Fruit fly (Drosophila melanogaster) whole organism, embryonic: Measurements from ENCODE around the gene CG31249.

ENCODE experiments used
- Ada2b ChIP-seq: fragments of 200-800 bp; sonication (Bioruptor generic); IDR thresholded peaks from 2 replicates; pipeline ENCODE4 v1.3.6; 2022; ENCODE audit warnings: missing biosample characterization, missing genetic modification characterization
- Atf3 ChIP-seq: fragments of 200-800 bp; sonication (Bioruptor generic); optimal IDR thresholded peaks from 3 replicates; lab custom pipeline; 2016; ENCODE audit warnings: missing biosample characterization, missing genetic modification characterization
- Blimp-1 ChIP-seq: fragments of 200-800 bp; sonication (Bioruptor generic); optimal IDR thresholded peaks from 3 replicates; lab custom pipeline; 2018; ENCODE audit warnings: missing biosample characterization, missing genetic modification characterization, mild to moderate bottlenecking, moderate library complexity, missing genetic modification reagents
- CG12659 ChIP-seq: fragments of 200-800 bp; sonication (Bioruptor generic); optimal IDR thresholded peaks from 3 replicates; lab custom pipeline; 2017; ENCODE audit warnings: mild to moderate bottlenecking, missing biosample characterization, missing genetic modification reagents, missing genetic modification characterization
- CG14050 ChIP-seq: fragments of 200-800 bp; sonication (Bioruptor generic); IDR thresholded peaks from 3 replicates; pipeline ENCODE4 v1.3.6; 2022; ENCODE audit warnings: missing biosample characterization, missing genetic modification characterization
- CG15479 ChIP-seq: fragments of 200-800 bp; sonication (Bioruptor generic); optimal IDR thresholded peaks from 3 replicates; lab custom pipeline; 2019; ENCODE audit warnings: missing biosample characterization, mild to moderate bottlenecking, missing genetic modification characterization, moderate library complexity
- CG15514 ChIP-seq: fragments of 200-800 bp; sonication (Bioruptor generic); optimal IDR thresholded peaks from 3 replicates; lab custom pipeline; 2017; ENCODE audit warnings: missing biosample characterization, missing genetic modification characterization, mild to moderate bottlenecking, moderate library complexity, missing genetic modification reagents
- CG16815 ChIP-seq: fragments of 200-800 bp; sonication (Bioruptor generic); optimal IDR thresholded peaks from 3 replicates; lab custom pipeline; 2017; ENCODE audit warnings: missing biosample characterization, mild to moderate bottlenecking, missing genetic modification characterization
- CG31365 ChIP-seq: fragments of 200-800 bp; sonication (Bioruptor generic); optimal IDR thresholded peaks from 2 replicates; lab custom pipeline; 2018; ENCODE audit warnings: missing biosample characterization, mild to moderate bottlenecking, missing genetic modification characterization
- CG31441 ChIP-seq: fragments of 200-800 bp; sonication (Bioruptor generic); IDR thresholded peaks from 2 replicates; pipeline ENCODE4 v1.3.6; 2022; ENCODE audit warnings: missing biosample characterization, missing genetic modification characterization
- CG32767 ChIP-seq: fragments of 200-800 bp; sonication (Bioruptor generic); IDR thresholded peaks from 2 replicates; pipeline ENCODE4 v1.3.6; 2022; ENCODE audit warnings: missing biosample characterization, missing genetic modification characterization
- CG6175 ChIP-seq: fragments of 200-800 bp; sonication (Bioruptor generic); IDR thresholded peaks from 3 replicates; pipeline ENCODE4 v1.3.6; 2022; ENCODE audit warnings: missing biosample characterization, missing genetic modification characterization
- CG6654 ChIP-seq: fragments of 200-800 bp; sonication (Bioruptor generic); optimal IDR thresholded peaks from 2 replicates; lab custom pipeline; 2017; ENCODE audit warnings: missing biosample characterization, mild to moderate bottlenecking, missing genetic modification characterization
- CG7372 ChIP-seq: fragments of 200-800 bp; sonication (Bioruptor generic); IDR thresholded peaks from 2 replicates; pipeline ENCODE4 v1.3.6; 2022; ENCODE audit warnings: missing biosample characterization, missing genetic modification characterization
- CG9932 ChIP-seq: fragments of 200-800 bp; sonication (Bioruptor generic); IDR thresholded peaks from 2 replicates; pipeline ENCODE4 v1.3.6; 2022; ENCODE audit warnings: missing biosample characterization, missing genetic modification characterization
- CTCF ChIP-seq: fragments of 200-800 bp; sonication (Bioruptor generic); optimal IDR thresholded peaks from 2 replicates; lab custom pipeline; 2017; ENCODE audit warnings: missing biosample characterization, mild to moderate bottlenecking, missing genetic modification characterization, moderate library complexity
- CkIIα-i1 ChIP-seq: fragments of 200-800 bp; sonication (Bioruptor generic); IDR thresholded peaks from 2 replicates; pipeline ENCODE4 v1.3.6; 2022; ENCODE audit warnings: missing biosample characterization, missing genetic modification characterization
- D19A ChIP-seq: fragments of 200-800 bp; optimal IDR thresholded peaks from 3 replicates; lab custom pipeline; 2019; ENCODE audit warnings: missing biosample characterization, mild to moderate bottlenecking, missing genetic modification characterization, moderate library complexity
- Dbx ChIP-seq: fragments of 200-800 bp; sonication (Bioruptor generic); IDR thresholded peaks from 3 replicates; pipeline ENCODE4 v1.3.6; 2022; ENCODE audit warnings: missing biosample characterization, missing genetic modification characterization
- Elba2 ChIP-seq: fragments of 200-800 bp; sonication (Bioruptor generic); optimal IDR thresholded peaks from 3 replicates; lab custom pipeline; 2016; ENCODE audit warnings: missing biosample characterization, missing genetic modification characterization
- Fer2 ChIP-seq: fragments of 200-800 bp; sonication (Bioruptor generic); optimal IDR thresholded peaks from 2 replicates; lab custom pipeline; 2018; ENCODE audit warnings: missing biosample characterization, mild to moderate bottlenecking, missing genetic modification characterization, moderate library complexity
- Hr39 ChIP-seq: fragments of >200 bp; optimal IDR thresholded peaks from 2 replicates; lab custom pipeline; 2017
- Meics ChIP-seq: fragments of 200-800 bp; sonication (Bioruptor generic); optimal IDR thresholded peaks from 2 replicates; lab custom pipeline; 2017; ENCODE audit warnings: missing biosample characterization, mild to moderate bottlenecking, missing genetic modification characterization
- NK7.1 ChIP-seq: fragments of 200-800 bp; sonication (Bioruptor generic); optimal IDR thresholded peaks from 3 replicates; lab custom pipeline; 2016; ENCODE audit warnings: missing biosample characterization, missing genetic modification characterization
- Oli ChIP-seq: fragments of 200-800 bp; sonication (Bioruptor generic); optimal IDR thresholded peaks from 2 replicates; lab custom pipeline; 2018; ENCODE audit warnings: missing biosample characterization, mild to moderate bottlenecking, missing genetic modification characterization, moderate library complexity
- Opbp ChIP-seq: fragments of 200-800 bp; sonication (Bioruptor generic); IDR thresholded peaks from 3 replicates; pipeline ENCODE4 v1.3.6; 2022; ENCODE audit warnings: missing biosample characterization, missing genetic modification characterization; ENCODE audit not compliant: partially characterized antibody
- Ptx1 ChIP-seq: fragments of 200-800 bp; sonication (Bioruptor generic); IDR thresholded peaks from 2 replicates; pipeline ENCODE4 v1.3.6; 2022; ENCODE audit warnings: missing biosample characterization, missing genetic modification characterization
- Side ChIP-seq: fragments of 200-800 bp; sonication (Bioruptor generic); optimal IDR thresholded peaks from 2 replicates; lab custom pipeline; 2016; ENCODE audit warnings: missing biosample characterization, missing genetic modification characterization
- Sox102F ChIP-seq: fragments of 200-800 bp; sonication (Bioruptor generic); optimal IDR thresholded peaks from 2 replicates; lab custom pipeline; 2018; ENCODE audit warnings: missing biosample characterization, mild to moderate bottlenecking, missing genetic modification characterization, moderate library complexity
- Xbp1 ChIP-seq: fragments of 200-800 bp; sonication (Bioruptor generic); optimal IDR thresholded peaks from 3 replicates; lab custom pipeline; 2016; ENCODE audit warnings: missing biosample characterization, mild to moderate bottlenecking, missing genetic modification characterization
- bab2 ChIP-seq: fragments of 200-800 bp; sonication (Bioruptor generic); optimal IDR thresholded peaks from 2 replicates; lab custom pipeline; 2016; ENCODE audit warnings: missing biosample characterization, missing genetic modification characterization
- chm ChIP-seq: fragments of 200-800 bp; sonication (Bioruptor generic); IDR thresholded peaks from 2 replicates; pipeline ENCODE4 v1.3.6; 2022; ENCODE audit warnings: missing biosample characterization, missing genetic modification characterization
- chn ChIP-seq: fragments of 200-800 bp; sonication (Bioruptor generic); optimal IDR thresholded peaks from 2 replicates; lab custom pipeline; 2016; ENCODE audit warnings: missing biosample characterization, missing genetic modification characterization
- dan ChIP-seq: fragments of 200-800 bp; sonication (Bioruptor generic); IDR thresholded peaks from 2 replicates; pipeline ENCODE4 v1.3.6; 2022; ENCODE audit warnings: missing biosample characterization, missing genetic modification characterization
- dysf ChIP-seq: fragments of 200-800 bp; sonication (Bioruptor generic); IDR thresholded peaks from 3 replicates; pipeline ENCODE4 v1.3.6; 2022; ENCODE audit warnings: missing biosample characterization, missing genetic modification characterization
- eve ChIP-seq, 2 experiments: fragments of >200 bp; optimal IDR thresholded peaks; 2 replicates each; lab custom pipeline; 2017; ENCODE audit warnings: missing biosample characterization in 2 of 2, missing genetic modification characterization in 2 of 2
- fd102C ChIP-seq: fragments of 200-800 bp; sonication (Bioruptor generic); optimal IDR thresholded peaks from 2 replicates; lab custom pipeline; 2018; ENCODE audit warnings: missing biosample characterization, mild to moderate bottlenecking, missing genetic modification characterization, moderate library complexity
- gcm2 ChIP-seq: fragments of 200-800 bp; sonication (Bioruptor generic); optimal IDR thresholded peaks from 2 replicates; lab custom pipeline; 2016; ENCODE audit warnings: missing biosample characterization, missing genetic modification characterization
- grn ChIP-seq: fragments of 200-800 bp; sonication (Bioruptor generic); optimal IDR thresholded peaks from 3 replicates; lab custom pipeline; 2017; ENCODE audit warnings: missing biosample characterization, missing genetic modification characterization
- lab ChIP-seq: fragments of 200-800 bp; sonication (Bioruptor generic); optimal IDR thresholded peaks from 3 replicates; lab custom pipeline; 2017; ENCODE audit warnings: missing biosample characterization, missing genetic modification characterization, mild to moderate bottlenecking, moderate library complexity, missing genetic modification reagents
- lola ChIP-seq, 3 experiments: fragments of >200 bp in 2 of 3; fragments of 200-800 bp in 1 of 3; sonication (Bioruptor generic) in 1 of 3; optimal IDR thresholded peaks; 2 replicates each; lab custom pipeline; 2017 to 2019; ENCODE audit warnings: missing biosample characterization in 3 of 3, missing genetic modification characterization in 3 of 3, mild to moderate bottlenecking in 1 of 3, moderate library complexity in 1 of 3
- oc ChIP-seq: fragments of 200-800 bp; sonication (Bioruptor generic); optimal IDR thresholded peaks from 2 replicates; lab custom pipeline; 2018; ENCODE audit warnings: missing biosample characterization, mild to moderate bottlenecking, missing genetic modification characterization, moderate library complexity
- p53 ChIP-seq: fragments of 200-800 bp; sonication (Bioruptor generic); optimal IDR thresholded peaks from 2 replicates; lab custom pipeline; 2016; ENCODE audit warnings: missing biosample characterization, missing genetic modification characterization
- pnt ChIP-seq: fragments of 200-800 bp; sonication (Bioruptor generic); optimal IDR thresholded peaks from 3 replicates; lab custom pipeline; 2016; ENCODE audit warnings: missing biosample characterization, missing genetic modification characterization
- sob ChIP-seq: fragments of 200-800 bp; sonication (Bioruptor generic); IDR thresholded peaks from 2 replicates; pipeline ENCODE4 v1.3.6; 2022; ENCODE audit warnings: missing biosample characterization, missing genetic modification characterization
- stwl ChIP-seq: fragments of 200-800 bp; sonication (Bioruptor generic); optimal IDR thresholded peaks from 3 replicates; lab custom pipeline; 2018; ENCODE audit warnings: missing biosample characterization, mild to moderate bottlenecking, missing genetic modification characterization, moderate library complexity
- tll ChIP-seq, 2 experiments: fragments of 200-800 bp in 1 of 2; fragments of >200 bp in 1 of 2; sonication (Bioruptor generic) in 1 of 2; optimal IDR thresholded peaks; 2 replicates each; lab custom pipeline; 2017 to 2019; ENCODE audit warnings: missing biosample characterization in 2 of 2, missing genetic modification characterization in 2 of 2, mild to moderate bottlenecking in 1 of 2, moderate library complexity in 1 of 2
- tx ChIP-seq: fragments of 200-800 bp; sonication (Bioruptor generic); optimal IDR thresholded peaks from 2 replicates; lab custom pipeline; 2016; ENCODE audit warnings: missing biosample characterization, missing genetic modification characterization
- unc-4 ChIP-seq: fragments of 200-800 bp; sonication (Bioruptor generic); IDR thresholded peaks from 2 replicates; pipeline ENCODE4 v1.3.6; 2022; ENCODE audit warnings: missing biosample characterization, missing genetic modification characterization; ENCODE audit not compliant: partially characterized antibody

Gene CG31249

DNA sequence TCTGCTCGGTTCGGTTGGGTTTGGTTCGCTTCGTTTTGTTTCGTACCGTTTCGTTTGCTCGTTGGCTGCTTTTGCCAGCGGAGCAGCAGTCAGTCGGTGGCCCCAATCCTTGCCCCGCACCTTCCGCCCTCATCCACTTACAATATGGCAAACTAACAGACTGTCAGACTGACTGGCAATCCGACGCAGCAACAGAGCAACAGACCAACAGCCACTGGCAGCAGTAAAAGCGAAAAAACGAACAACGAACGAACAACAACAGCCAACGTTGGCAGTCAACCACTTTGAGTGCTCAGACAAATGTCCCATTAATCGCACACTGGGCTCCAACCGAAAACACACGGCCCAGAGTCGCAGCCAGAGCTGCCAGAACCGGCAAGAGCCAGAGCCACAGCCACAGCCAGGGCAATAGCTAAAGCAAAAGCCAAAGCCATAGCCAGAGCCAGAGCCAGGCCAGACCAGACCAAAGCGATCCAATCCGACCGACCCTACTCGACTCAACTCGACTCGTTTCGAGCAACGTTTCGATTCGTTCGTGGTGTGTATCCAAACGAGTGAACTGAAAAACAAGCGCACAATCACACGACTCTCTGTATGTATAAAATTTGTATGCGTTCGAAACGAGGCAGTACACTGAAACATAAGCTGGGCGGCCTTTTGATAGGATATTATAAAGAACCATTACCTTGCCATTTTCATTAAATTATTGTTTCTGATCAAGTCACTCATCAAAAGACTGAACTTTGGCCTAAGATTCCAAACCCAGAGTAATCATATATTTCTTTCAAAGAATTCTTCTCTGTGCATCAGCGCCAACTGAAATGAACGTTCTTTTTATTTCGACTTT lies 17.0 kb upstream of the CG31249 start (continued):
- TF ChIP-seq Elba2 (GFP tag; lab: Kevin White, UChicago): peak; percentile 75
- peak; percentile 99 for TF ChIP-seq NK7.1 (GFP tag; lab: Kevin White, UChicago)
- peak; percentile 99 for TF ChIP-seq bab2 (GFP tag; lab: Kevin White, UChicago)
- TF ChIP-seq Ptx1: peak; percentile 99
- TF ChIP-seq pnt (GFP tag; lab: Kevin White, UChicago): peak; percentile 99
- TF ChIP-seq CkIIα-i1 (GFP tag; lab: Robert Waterston, UW): peak; percentile 96
- TF ChIP-seq oc (tag; lab: Kevin White, UChicago): peak; percentile 99
- peak; percentile 95 for TF ChIP-seq CG15514
- TF ChIP-seq Hr39 (lab: Kevin White, UChicago): no peak
- TF ChIP-seq CG12659: peak; percentile 99
- TF ChIP-seq chn (GFP tag; lab: Kevin White, UChicago): peak; percentile 99
- peak; percentile 98 for TF ChIP-seq Blimp-1 (GFP tag; lab: Kevin White, UChicago)
- TF ChIP-seq CG16815: peak; percentile 98
- TF ChIP-seq stwl (tag; lab: Kevin White, UChicago): peak; percentile 69
- peak; percentile 99 for TF ChIP-seq Sox102F
- peak; percentile 99 for TF ChIP-seq CG31441
- peak; percentile 99 for TF ChIP-seq Meics
- peak; percentile 99 for TF ChIP-seq Dbx (GFP tag; lab: Robert Waterston, UW)
- TF ChIP-seq gcm2 (GFP tag; lab: Kevin White, UChicago): peak; percentile 99
- TF ChIP-seq tll (GFP tag; optimal IDR thresholded peaks at IDR 0.05; lab: Kevin White, UChicago): peak in 1 of 2 experiments; percentile 54
- peak; percentile 99 for TF ChIP-seq sob (GFP tag; lab: Robert Waterston, UW)
- peak; percentile 99 for TF ChIP-seq CG32767 (GFP tag; lab: Robert Waterston, UW)
- TF ChIP-seq Xbp1 (GFP tag; lab: Kevin White, UChicago): peak; percentile 99
- TF ChIP-seq dysf (GFP tag; lab: Robert Waterston, UW): peak; percentile 99
- peak; percentile 99 for TF ChIP-seq Ada2b (GFP tag; lab: Robert Waterston, UW)
- TF ChIP-seq chm (GFP tag; lab: Robert Waterston, UW): peak; percentile 99
- TF ChIP-seq CG14050 (GFP tag; lab: Robert Waterston, UW): peak; percentile 99
- peak; percentile 98 for TF ChIP-seq CG9932 (GFP tag; lab: Robert Waterston, UW)
- TF ChIP-seq lab (GFP tag; lab: Kevin White, UChicago): peak; percentile 99
- TF ChIP-seq CG7372 (GFP tag; lab: Robert Waterston, UW): peak; percentile 98
- TF ChIP-seq unc-4: no peak
- peak; percentile 97 for TF ChIP-seq p53 (GFP tag; lab: Kevin White, UChicago)
- peak; percentile 95 for TF ChIP-seq grn (GFP tag; lab: Kevin White, UChicago)
- TF ChIP-seq CG6654 (GFP tag; lab: Kevin White, UChicago): peak; percentile 94
- peak; percentile 78 for TF ChIP-seq CTCF (GFP tag; lab: Kevin White, UChicago)
- no peak for TF ChIP-seq eve (GFP tag; optimal IDR thresholded peaks at IDR 0.05; lab: Kevin White, UChicago)
- peak; percentile 87 for TF ChIP-seq Fer2 (tag; lab: Kevin White, UChicago)
- peak; percentile 76 for TF ChIP-seq fd102C (GFP tag; lab: Kevin White, UChicago)
- TF ChIP-seq CG15479 (GFP tag; lab: Kevin White, UChicago): peak; percentile 2
- peak; percentile 93 for TF ChIP-seq dan
- TF ChIP-seq CG31365: peak; percentile 92
- 0 out of 3 replicates have a peak, but pooled peaks have one; percentile 31 for TF ChIP-seq Opbp
- TF ChIP-seq Atf3: peak; percentile 99
- peak; percentile 97 for TF ChIP-seq CG6175 (GFP tag; lab: Robert Waterston, UW)
- TF ChIP-seq Side (GFP tag; lab: Kevin White, UChicago): peak; percentile 99
- peak; percentile 99 for TF ChIP-seq Oli (tag; lab: Kevin White, UChicago)
- TF ChIP-seq D19A (tag; lab: Kevin White, UChicago): peak; percentile 96
- peak; percentile 99 for TF ChIP-seq tx (GFP tag; lab: Kevin White, UChicago)
- TF ChIP-seq lola (GFP tag; optimal IDR thresholded peaks at IDR 0.05; lab: Kevin White, UChicago): peak in 1 of 3 experiments; percentile 97
